Worm (Caenorhabditis elegans) whole organism, young adult: Measurements from ENCODE around the gene C56G2.4.

Experiments
- B0019.2 ChIP-seq: fragments of 200-800 bp; sonication (Bioruptor generic); conservative IDR thresholded peaks from 2 replicates; pipeline ENCODE4 v1.3.6; 2022; ENCODE audit warnings: missing genetic modification reagents, missing genetic modification characterization, missing compliant biosample characterization
- B0336.3 ChIP-seq: fragments of 200-800 bp; sonication (Bioruptor generic); IDR thresholded peaks from 2 replicates; pipeline ENCODE4 v1.3.6; 2022; ENCODE audit warnings: missing genetic modification characterization, missing compliant biosample characterization
- D2030.7 ChIP-seq: fragments of 200-800 bp; sonication (Bioruptor generic); IDR thresholded peaks from 2 replicates; pipeline ENCODE4 v1.3.6; 2022; ENCODE audit warnings: missing genetic modification reagents, missing genetic modification characterization, missing compliant biosample characterization
- F33H1.4 ChIP-seq: fragments of 200-800 bp; sonication (Bioruptor generic); IDR thresholded peaks from 2 replicates; pipeline ENCODE4 v1.3.6; 2022; ENCODE audit warnings: missing genetic modification reagents, missing genetic modification characterization, missing compliant biosample characterization
- F49E8.2 ChIP-seq: sonication (generic microtip); optimal IDR thresholded peaks from 3 replicates; lab custom pipeline; 2017; ENCODE audit warnings: missing genetic modification characterization, mild to moderate bottlenecking, missing compliant biosample characterization, antibody characterized with exemption, moderate library complexity; ENCODE audit not compliant: insufficient read depth
- F57C9.4 ChIP-seq: sonication (generic microtip); optimal IDR thresholded peaks from 2 replicates; lab custom pipeline; 2017; ENCODE audit warnings: mild to moderate bottlenecking, missing genetic modification characterization, missing compliant biosample characterization
- T07F8.4 ChIP-seq: sonication (generic microtip); optimal IDR thresholded peaks from 2 replicates; lab custom pipeline; 2016; ENCODE audit warnings: mild to moderate bottlenecking, missing genetic modification characterization, moderate library complexity, missing compliant biosample characterization
- Y53G8AR.9 ChIP-seq: fragments of 200-800 bp; sonication (Bioruptor generic); conservative IDR thresholded peaks from 2 replicates; pipeline ENCODE4 v1.3.6; 2022; ENCODE audit warnings: missing genetic modification reagents, missing genetic modification characterization, missing compliant biosample characterization
- Y56A3A.18 ChIP-seq: fragments of 200-800 bp; sonication (Bioruptor generic); IDR thresholded peaks from 2 replicates; pipeline ENCODE4 v1.3.6; 2022; ENCODE audit warnings: missing genetic modification reagents, missing genetic modification characterization, missing compliant biosample characterization
- Y67H2A.10 ChIP-seq: fragments of 200-800 bp; sonication (Bioruptor generic); conservative IDR thresholded peaks from 2 replicates; pipeline ENCODE4 v1.3.6; 2022; ENCODE audit warnings: missing genetic modification reagents, missing genetic modification characterization, missing compliant biosample characterization
- atf-7 ChIP-seq: sonication (generic microtip); optimal IDR thresholded peaks from 2 replicates; lab custom pipeline; 2017; ENCODE audit warnings: mild to moderate bottlenecking, missing genetic modification characterization, missing compliant biosample characterization
- attf-6 ChIP-seq: fragments of 200-800 bp; sonication (Bioruptor generic); IDR thresholded peaks from 2 replicates; pipeline ENCODE4 v1.3.6; 2022; ENCODE audit warnings: missing genetic modification reagents, missing genetic modification characterization, missing compliant biosample characterization
- cebp-1 ChIP-seq, 2 experiments: fragments of 200-800 bp in 1 of 2; sonication (Bioruptor generic) in 1 of 2; sonication (generic microtip) in 1 of 2; IDR thresholded peaks in 1 of 2; optimal IDR thresholded peaks in 1 of 2; 2 replicates each; pipeline versions ENCODE4 v1.3.6 to Lab custom; 2017 to 2022; ENCODE audit warnings: missing compliant biosample characterization in 2 of 2, missing genetic modification characterization in 2 of 2, mild to moderate bottlenecking in 1 of 2, missing genetic modification reagents in 1 of 2, moderate library complexity in 1 of 2
- ceh-27 ChIP-seq: fragments of 200-800 bp; sonication (Bioruptor generic); optimal IDR thresholded peaks from 2 replicates; lab custom pipeline; 2018; ENCODE audit warnings: mild to moderate bottlenecking, missing genetic modification characterization, moderate library complexity, missing compliant biosample characterization
- ceh-40 ChIP-seq: fragments of 200-800 bp; sonication (Bioruptor generic); IDR thresholded peaks from 2 replicates; pipeline ENCODE4 v1.3.6; 2022; ENCODE audit warnings: missing genetic modification characterization, missing compliant biosample characterization
- chd-7 ChIP-seq: sonication (generic microtip); optimal IDR thresholded peaks from 2 replicates; lab custom pipeline; 2016; ENCODE audit warnings: mild to moderate bottlenecking, missing genetic modification characterization, moderate library complexity, missing compliant biosample characterization
- dpff-1 ChIP-seq: sonication (generic microtip); optimal IDR thresholded peaks from 2 replicates; lab custom pipeline; 2017; ENCODE audit warnings: mild to moderate bottlenecking, missing genetic modification characterization, missing compliant biosample characterization
- egl-18 ChIP-seq: fragments of 200-800 bp; sonication (Bioruptor generic); IDR thresholded peaks from 2 replicates; pipeline ENCODE4 v1.3.6; 2022; ENCODE audit warnings: missing genetic modification reagents, missing genetic modification characterization, missing compliant biosample characterization
- ets-4 ChIP-seq: fragments of 200-800 bp; sonication (Bioruptor generic); optimal IDR thresholded peaks from 2 replicates; lab custom pipeline; 2018; ENCODE audit warnings: mild to moderate bottlenecking, missing genetic modification characterization, missing compliant biosample characterization
- fkh-3 ChIP-seq: sonication (generic microtip); optimal IDR thresholded peaks from 2 replicates; lab custom pipeline; 2016; ENCODE audit warnings: mild to moderate bottlenecking, missing genetic modification characterization, missing compliant biosample characterization
- gei-17 ChIP-seq: fragments of 200-800 bp; sonication (Bioruptor generic); optimal IDR thresholded peaks from 2 replicates; lab custom pipeline; 2018; ENCODE audit warnings: mild to moderate bottlenecking, missing genetic modification characterization, missing compliant biosample characterization
- hmg-1.2 ChIP-seq: fragments of 200-800 bp; sonication (Bioruptor generic); IDR thresholded peaks from 2 replicates; pipeline ENCODE4 v1.3.6; 2022; ENCODE audit warnings: missing genetic modification reagents, missing genetic modification characterization, missing compliant biosample characterization
- hrde-1 ChIP-seq: sonication (generic microtip); optimal IDR thresholded peaks from 2 replicates; lab custom pipeline; 2016; ENCODE audit warnings: missing genetic modification characterization, mild to moderate bottlenecking, missing compliant biosample characterization, moderate library complexity, missing genotype, missing genetic modification reagents, borderline replicate concordance
- hsf-1 ChIP-seq: fragments of 200-800 bp; sonication (Bioruptor generic); IDR thresholded peaks from 2 replicates; pipeline ENCODE4 v1.3.6; 2022; ENCODE audit warnings: missing genetic modification reagents, missing genetic modification characterization, missing compliant biosample characterization
- lag-1 ChIP-seq: fragments of 200-800 bp; sonication (Bioruptor generic); IDR thresholded peaks from 2 replicates; pipeline ENCODE4 v1.3.6; 2022; ENCODE audit warnings: missing genetic modification reagents, missing genetic modification characterization, missing compliant biosample characterization
- lin-26 ChIP-seq: fragments of 200-800 bp; sonication (Bioruptor generic); IDR thresholded peaks from 2 replicates; pipeline ENCODE4 v1.3.6; 2022; ENCODE audit warnings: missing genetic modification reagents, missing genetic modification characterization, missing compliant biosample characterization
- lin-35 ChIP-seq, 3 experiments: fragments of 150-350 bp in 2 of 3; sonication (generic microtip) in 1 of 3; optimal IDR thresholded peaks; 2 replicates each; lab custom pipeline; 2014 to 2018; ENCODE audit warnings: missing biosample characterization in 3 of 3, missing genetic modification characterization in 3 of 3, missing genetic modification reagents in 3 of 3
- lin-40 ChIP-seq: sonication (generic microtip); optimal IDR thresholded peaks from 2 replicates; lab custom pipeline; 2016; ENCODE audit warnings: missing genetic modification characterization, mild to moderate bottlenecking, missing compliant biosample characterization, missing genotype, missing genetic modification reagents
- lin-54 ChIP-seq: fragments of 200-800 bp; sonication (Bioruptor generic); optimal IDR thresholded peaks from 2 replicates; lab custom pipeline; 2018; ENCODE audit warnings: mild to moderate bottlenecking, missing genetic modification characterization, missing compliant biosample characterization
- madf-6 ChIP-seq: fragments of 200-800 bp; sonication (Bioruptor generic); IDR thresholded peaks from 2 replicates; pipeline ENCODE4 v1.3.6; 2022; ENCODE audit warnings: missing genetic modification reagents, missing genetic modification characterization, missing compliant biosample characterization
- madf-8 ChIP-seq: fragments of 200-800 bp; sonication (Bioruptor generic); conservative IDR thresholded peaks from 2 replicates; pipeline ENCODE4 v1.3.6; 2022; ENCODE audit warnings: missing genetic modification reagents, missing genetic modification characterization, missing compliant biosample characterization
- mcd-1 ChIP-seq: fragments of 200-800 bp; sonication (Bioruptor generic); IDR thresholded peaks from 2 replicates; pipeline ENCODE4 v1.3.6; 2022; ENCODE audit warnings: missing genetic modification reagents, missing genetic modification characterization, missing compliant biosample characterization
- mes-4 ChIP-seq: sonication (generic microtip); optimal IDR thresholded peaks from 2 replicates; lab custom pipeline; 2016; ENCODE audit warnings: missing genotype, missing genetic modification characterization, missing compliant biosample characterization
- nfyb-1 ChIP-seq: fragments of 200-800 bp; sonication (Bioruptor generic); IDR thresholded peaks from 2 replicates; pipeline ENCODE4 v1.3.6; 2022; ENCODE audit warnings: missing genetic modification reagents, missing genetic modification characterization, missing compliant biosample characterization
- nhr-80 ChIP-seq: sonication (generic microtip); optimal IDR thresholded peaks from 2 replicates; lab custom pipeline; 2016; ENCODE audit warnings: missing genetic modification characterization, missing compliant biosample characterization
- pbrm-1 ChIP-seq: fragments of 200-800 bp; sonication (Bioruptor generic); IDR thresholded peaks from 2 replicates; pipeline ENCODE4 v1.3.6; 2022; ENCODE audit warnings: missing genetic modification reagents, missing genetic modification characterization, missing compliant biosample characterization
- snpc-4 ChIP-seq, 5 experiments: fragments of 150-350 bp in 1 of 5; sonication (generic microtip) in 4 of 5; optimal IDR thresholded peaks; 2 replicates each; lab custom pipeline; 2014 to 2018; ENCODE audit warnings: missing genetic modification characterization in 5 of 5, missing biosample characterization in 3 of 5, antibody characterized with exemption in 2 of 5, mild to moderate bottlenecking in 2 of 5, missing compliant biosample characterization in 2 of 5, missing genotype in 2 of 5, moderate library complexity in 2 of 5, missing genetic modification reagents in 1 of 5
- tlf-1 ChIP-seq: fragments of 200-800 bp; sonication (Bioruptor generic); optimal IDR thresholded peaks from 2 replicates; lab custom pipeline; 2018; ENCODE audit warnings: mild to moderate bottlenecking, missing genetic modification characterization, missing compliant biosample characterization
- unc-130 ChIP-seq: sonication (generic microtip); optimal IDR thresholded peaks from 2 replicates; lab custom pipeline; 2016; ENCODE audit warnings: missing genetic modification reagents, missing genetic modification characterization, missing compliant biosample characterization
- zfh-2 ChIP-seq: fragments of 200-800 bp; sonication (Bioruptor generic); conservative IDR thresholded peaks from 2 replicates; pipeline ENCODE4 v1.3.6; 2022; ENCODE audit warnings: missing genetic modification reagents, missing genetic modification characterization, missing compliant biosample characterization
- ztf-22 ChIP-seq: fragments of 200-800 bp; sonication (Bioruptor generic); optimal IDR thresholded peaks from 2 replicates; lab custom pipeline; 2018; ENCODE audit warnings: mild to moderate bottlenecking, missing genetic modification characterization, moderate library complexity, missing compliant biosample characterization
- ztf-25 ChIP-seq: fragments of 200-800 bp; sonication (Bioruptor generic); IDR thresholded peaks from 2 replicates; pipeline ENCODE4 v1.3.6; 2022; ENCODE audit warnings: missing genetic modification reagents, missing genetic modification characterization, missing compliant biosample characterization

C56G2.4 gene

ce11 chrIII:6344737-6345136 lies 13.2 kb downstream of the C56G2.4 start (continued):
- TF ChIP-seq B0019.2 (peak; percentile 57), Y53G8AR.9 (0 out of 2 replicates have a peak, but pooled peaks have one; percentile 28), madf-8 (GFP tag; lab: Robert Waterston, UW) (no peak; the same call in 1 of the 2 replicates), hmg-1.2 (GFP tag; lab: Robert Waterston, UW) (peak; percentile 97), Y67H2A.10 (GFP tag; lab: Robert Waterston, UW) (no peak), hsf-1 (GFP tag; lab: Robert Waterston, UW) (peak; percentile 47; the same call in 1 of the 2 replicates), F33H1.4 (peak; percentile 61), chd-7 (tag; lab: Kevin White, UChicago) (peak; percentile 47), hrde-1 (peak; percentile 48), Y56A3A.18 (GFP tag; lab: Robert Waterston, UW) (no peak), gei-17 (GFP tag; lab: Kevin White, UChicago) (no peak), fkh-3 (tag; lab: Kevin White, UChicago) (no peak), T07F8.4 (tag; lab: Kevin White, UChicago) (no peak), ztf-25 (GFP tag; lab: Robert Waterston, UW) (no peak), nhr-80 (tag; lab: Kevin White, UChicago) (peak; percentile 47), snpc-4 (GFP tag; optimal IDR thresholded peaks at IDR 0.05; lab: Kevin White, UChicago) (no peak), snpc-4 (tag; optimal IDR thresholded peaks at IDR 0.05; lab: Kevin White, UChicago) (peak in 3 of 4 experiments; percentile 52 to 81 (median 62)), D2030.7 (GFP tag; lab: Robert Waterston, UW) (peak; percentile 85), lin-54 (peak; percentile 70), F49E8.2 (tag; lab: Kevin White, UChicago) (peak; percentile 58), ztf-22 (GFP tag; lab: Kevin White, UChicago) (no peak), attf-6 (no peak), ets-4 (no peak), egl-18 (GFP tag; lab: Robert Waterston, UW) (no peak), F57C9.4 (tag; lab: Kevin White, UChicago) (no peak)

ce11 chrIII:6345968-6346498 lies 14.5 kb downstream of the C56G2.4 start, which contains the start of the genes trmt-10C.2 and C56G2.22:
Gene trmt-10C.2, plus strand, starts transcription at chrIII:6346281.
Gene C56G2.22, plus strand, starts transcription at chrIII:6346448.
- TF ChIP-seq Y53G8AR.9 (0 out of 2 replicates have a peak, but pooled peaks have one; percentile 49), nhr-80 (tag; lab: Kevin White, UChicago) (peak; percentile 23), lin-26 (GFP tag; lab: Robert Waterston, UW) (no peak), chd-7 (tag; lab: Kevin White, UChicago) (no peak), tlf-1 (no peak), T07F8.4 (tag; lab: Kevin White, UChicago) (no peak), mcd-1 (GFP tag; lab: Robert Waterston, UW) (no peak), D2030.7 (GFP tag; lab: Robert Waterston, UW) (no peak), madf-6 (GFP tag; lab: Robert Waterston, UW) (no peak), B0336.3 (GFP tag; lab: Robert Waterston, UW) (no peak), Y56A3A.18 (GFP tag; lab: Robert Waterston, UW) (no peak), lag-1 (GFP tag; lab: Robert Waterston, UW) (no peak), mes-4 (tag; lab: Kevin White, UChicago) (no peak), nfyb-1 (GFP tag; lab: Robert Waterston, UW) (no peak), F57C9.4 (tag; lab: Kevin White, UChicago) (no peak), dpff-1 (no peak), unc-130 (GFP tag; lab: Kevin White, UChicago) (no peak)

ce11 chrIII:6348578-6348977 lies 17.0 kb downstream of the C56G2.4 start:
- TF ChIP-seq atf-7 (tag; lab: Kevin White, UChicago): peak; percentile 75
- TF ChIP-seq lin-40: peak; percentile 26
- peak; percentile 34; the same call in 1 of the 2 replicates for TF ChIP-seq madf-6 (GFP tag; lab: Robert Waterston, UW)
- TF ChIP-seq ceh-27 (GFP tag; lab: Kevin White, UChicago): peak; percentile 57
- TF ChIP-seq lin-35 (GFP tag; optimal IDR thresholded peaks at IDR 0.05; lab: Kevin White, UChicago): peak in 1 of 3 experiments; percentile 11
- peak; percentile 52 for TF ChIP-seq chd-7 (tag; lab: Kevin White, UChicago)
- TF ChIP-seq ceh-40 (GFP tag; lab: Robert Waterston, UW): no peak
- no peak for TF ChIP-seq T07F8.4 (tag; lab: Kevin White, UChicago)
- TF ChIP-seq pbrm-1 (GFP tag; lab: Robert Waterston, UW): 0 out of 2 replicates have a peak, but pooled peaks have one; percentile 15
- TF ChIP-seq cebp-1 (GFP tag; IDR thresholded peaks at IDR 0.05; lab: Robert Waterston, UW): no peak
- TF ChIP-seq cebp-1 (tag; optimal IDR thresholded peaks at IDR 0.05; lab: Kevin White, UChicago): peak; percentile 30
- peak; percentile 42; the same call in 1 of the 2 replicates for TF ChIP-seq zfh-2 (GFP tag; lab: Robert Waterston, UW)
- TF ChIP-seq hsf-1 (GFP tag; lab: Robert Waterston, UW): 0 out of 2 replicates have a peak, but pooled peaks have one; percentile 38
